Fruit fly (Drosophila melanogaster) whole organism, wandering third instar larva: ENCODE results near the gene fal.
A peak's percentile ranks its signal among the peaks of the same experiment; 100 is the strongest.

Experiments used
- Abd-B ChIP-seq: fragments of >200 bp; optimal IDR thresholded peaks from 2 replicates; lab custom pipeline; 2017; ENCODE audit warnings: missing biosample characterization, missing genetic modification characterization
- CG32264 ChIP-seq: fragments of 200-800 bp; sonication (Bioruptor generic); optimal IDR thresholded peaks from 2 replicates; lab custom pipeline; 2016; ENCODE audit warnings: missing biosample characterization, missing genetic modification characterization
- CG9705 ChIP-seq: fragments of 200-800 bp; sonication (Bioruptor generic); optimal IDR thresholded peaks from 2 replicates; lab custom pipeline; 2018; ENCODE audit warnings: missing biosample characterization, mild to moderate bottlenecking, missing genetic modification characterization
- CrebA ChIP-seq: fragments of 200-800 bp; sonication (Bioruptor generic); optimal IDR thresholded peaks from 2 replicates; lab custom pipeline; 2016; ENCODE audit warnings: missing biosample characterization, mild to moderate bottlenecking, missing genetic modification characterization, borderline replicate concordance
- Dfd ChIP-seq: fragments of >200 bp; optimal IDR thresholded peaks from 2 replicates; lab custom pipeline; 2017; ENCODE audit warnings: missing biosample characterization, missing genetic modification characterization
- Dif ChIP-seq: fragments of 200-275, 200-300 bp; sonication (Bioruptor generic); optimal IDR thresholded peaks from 2 replicates; lab custom pipeline; 2018; ENCODE audit warnings: missing biosample characterization, missing genetic modification characterization; ENCODE audit not compliant: partially characterized antibody
- GATAd ChIP-seq: sonication (Bioruptor generic); optimal IDR thresholded peaks from 2 replicates; lab custom pipeline; 2016; ENCODE audit warnings: missing biosample characterization, missing genetic modification characterization
- HLH106 ChIP-seq: fragments of 200-800 bp; optimal IDR thresholded peaks from 3 replicates; lab custom pipeline; 2019; ENCODE audit warnings: missing biosample characterization, mild to moderate bottlenecking, missing genetic modification characterization, moderate library complexity
- Hnf4 ChIP-seq: fragments of 200-800 bp; sonication (Bioruptor generic); optimal IDR thresholded peaks from 2 replicates; lab custom pipeline; 2016; ENCODE audit warnings: missing biosample characterization, mild to moderate bottlenecking, missing genetic modification characterization
- Hr78 ChIP-seq: fragments of >200 bp; optimal IDR thresholded peaks from 2 replicates; lab custom pipeline; 2017; ENCODE audit warnings: missing biosample characterization, missing genetic modification characterization
- Hr83 ChIP-seq: fragments of 200-300 bp; sonication (Bioruptor generic); optimal IDR thresholded peaks from 2 replicates; lab custom pipeline; 2016; ENCODE audit warnings: missing biosample characterization, mild to moderate bottlenecking, missing genetic modification characterization, moderate library complexity; ENCODE audit not compliant: poor library complexity, severe bottlenecking
- Jra ChIP-seq: sonication (Bioruptor generic); optimal IDR thresholded peaks from 2 replicates; lab custom pipeline; 2016; ENCODE audit warnings: missing biosample characterization, missing genetic modification characterization
- Mio ChIP-seq: sonication (Bioruptor generic); optimal IDR thresholded peaks from 2 replicates; lab custom pipeline; 2016; ENCODE audit warnings: missing biosample characterization, missing genetic modification characterization
- Myc ChIP-seq: fragments of >200 bp; optimal IDR thresholded peaks from 2 replicates; lab custom pipeline; 2017
- N ChIP-seq: fragments of >200 bp; optimal IDR thresholded peaks from 2 replicates; lab custom pipeline; 2018; ENCODE audit warnings: missing biosample characterization, missing external identifiers, missing genetic modification characterization
- OdsH ChIP-seq: fragments of 200-800 bp; sonication (Bioruptor generic); optimal IDR thresholded peaks from 2 replicates; lab custom pipeline; 2016; ENCODE audit warnings: missing biosample characterization, mild to moderate bottlenecking, missing genetic modification characterization
- Rel ChIP-seq, 2 experiments: fragments of 200-800 bp; sonication (Bioruptor generic) in 1 of 2; optimal IDR thresholded peaks; 2 replicates in 1 of 2; 3 replicates in 1 of 2; lab custom pipeline; 2016 to 2019; ENCODE audit warnings: mild to moderate bottlenecking in 2 of 2, missing biosample characterization in 2 of 2, missing genetic modification characterization in 2 of 2, moderate library complexity in 1 of 2
- Sp1 ChIP-seq: fragments of 200-800 bp; sonication (Bioruptor generic); optimal IDR thresholded peaks from 3 replicates; lab custom pipeline; 2019; ENCODE audit warnings: missing biosample characterization, mild to moderate bottlenecking, missing genetic modification characterization, moderate library complexity
- Vsx2 ChIP-seq: fragments of 200-300, 225-300 bp; sonication (Bioruptor generic); optimal IDR thresholded peaks from 2 replicates; lab custom pipeline; 2018; ENCODE audit warnings: missing biosample characterization, missing genetic modification characterization; ENCODE audit not compliant: partially characterized antibody
- br ChIP-seq: fragments of 200-800 bp; sonication (Bioruptor generic); optimal IDR thresholded peaks from 2 replicates; lab custom pipeline; 2016; ENCODE audit warnings: missing biosample characterization, missing genetic modification characterization
- brk ChIP-seq: fragments of 200-800 bp; sonication (Bioruptor generic); optimal IDR thresholded peaks from 2 replicates; lab custom pipeline; 2016; ENCODE audit warnings: missing biosample characterization, mild to moderate bottlenecking, missing genetic modification characterization
- dl ChIP-seq, 2 experiments: fragments of 175-275, 200-275 bp in 1 of 2; fragments of 200-275 bp in 1 of 2; sonication (Bioruptor generic); optimal IDR thresholded peaks; lab custom pipeline; 2018; ENCODE audit warnings: mild to moderate bottlenecking in 2 of 2, missing biosample characterization in 2 of 2, missing genetic modification characterization in 2 of 2, moderate library complexity in 2 of 2; ENCODE audit not compliant: partially characterized antibody in 2 of 2, insufficient read depth in 1 of 2
- dmrt93B ChIP-seq: fragments of 200-800 bp; sonication (Bioruptor generic); optimal IDR thresholded peaks from 2 replicates; lab custom pipeline; 2018; ENCODE audit warnings: missing biosample characterization, mild to moderate bottlenecking, missing genetic modification characterization
- dsf ChIP-seq: sonication (Bioruptor generic); optimal IDR thresholded peaks from 2 replicates; lab custom pipeline; 2016; ENCODE audit warnings: missing biosample characterization, missing genetic modification characterization, borderline replicate concordance
- ey ChIP-seq: fragments of 200-800 bp; sonication (Bioruptor generic); optimal IDR thresholded peaks from 2 replicates; lab custom pipeline; 2016; ENCODE audit warnings: missing biosample characterization, missing genetic modification characterization
- foxo ChIP-seq, 2 experiments: fragments of 200-800 bp; sonication (Bioruptor generic); optimal IDR thresholded peaks; 2 replicates in 1 of 2; 3 replicates in 1 of 2; lab custom pipeline; 2016 to 2017; ENCODE audit warnings: missing biosample characterization in 2 of 2, missing genetic modification characterization in 2 of 2
- fru ChIP-seq: fragments of 200-800 bp; sonication (Bioruptor generic); optimal IDR thresholded peaks from 3 replicates; lab custom pipeline; 2016; ENCODE audit warnings: missing biosample characterization, mild to moderate bottlenecking, missing genetic modification characterization
- h ChIP-seq: fragments of 200-800 bp; sonication (Bioruptor generic); optimal IDR thresholded peaks from 3 replicates; lab custom pipeline; 2016; ENCODE audit warnings: missing biosample characterization, mild to moderate bottlenecking, missing genetic modification characterization
- jim ChIP-seq: fragments of 175-275, 200-325 bp; sonication (Bioruptor generic); optimal IDR thresholded peaks from 2 replicates; lab custom pipeline; 2016; ENCODE audit warnings: missing biosample characterization, mild to moderate bottlenecking, missing genetic modification characterization
- lola ChIP-seq: fragments of >200 bp; optimal IDR thresholded peaks from 2 replicates; lab custom pipeline; 2017; ENCODE audit warnings: missing biosample characterization, missing genetic modification characterization
- pan ChIP-seq: fragments of >200 bp; optimal IDR thresholded peaks from 2 replicates; lab custom pipeline; 2017
- psq ChIP-seq: fragments of 200-800 bp; sonication (Bioruptor generic); optimal IDR thresholded peaks from 3 replicates; lab custom pipeline; 2017; ENCODE audit warnings: missing biosample characterization, mild to moderate bottlenecking, missing genetic modification characterization, moderate library complexity
- rgr ChIP-seq: fragments of 200-800 bp; sonication (Bioruptor generic); optimal IDR thresholded peaks from 3 replicates; lab custom pipeline; 2016; ENCODE audit warnings: missing biosample characterization, mild to moderate bottlenecking, missing genetic modification characterization
- sage ChIP-seq: fragments of 200-800 bp; sonication (Bioruptor generic); optimal IDR thresholded peaks from 2 replicates; lab custom pipeline; 2016; ENCODE audit warnings: missing biosample characterization, mild to moderate bottlenecking, missing genetic modification characterization
- sv ChIP-seq: fragments of 200-800 bp; sonication (Bioruptor generic); optimal IDR thresholded peaks from 3 replicates; lab custom pipeline; 2016; ENCODE audit warnings: missing biosample characterization, missing genetic modification characterization
- tai ChIP-seq: sonication (Bioruptor generic); optimal IDR thresholded peaks from 2 replicates; lab custom pipeline; 2016; ENCODE audit warnings: missing biosample characterization, missing genetic modification characterization
- usp ChIP-seq: fragments of >200 bp; optimal IDR thresholded peaks from 2 replicates; lab custom pipeline; 2017; ENCODE audit warnings: missing biosample characterization, missing genetic modification characterization
- woc ChIP-seq: sonication (Bioruptor generic); optimal IDR thresholded peaks from 2 replicates; lab custom pipeline; 2016; ENCODE audit warnings: missing biosample characterization, mild to moderate bottlenecking, missing genetic modification characterization

Gene fal

DNA sequence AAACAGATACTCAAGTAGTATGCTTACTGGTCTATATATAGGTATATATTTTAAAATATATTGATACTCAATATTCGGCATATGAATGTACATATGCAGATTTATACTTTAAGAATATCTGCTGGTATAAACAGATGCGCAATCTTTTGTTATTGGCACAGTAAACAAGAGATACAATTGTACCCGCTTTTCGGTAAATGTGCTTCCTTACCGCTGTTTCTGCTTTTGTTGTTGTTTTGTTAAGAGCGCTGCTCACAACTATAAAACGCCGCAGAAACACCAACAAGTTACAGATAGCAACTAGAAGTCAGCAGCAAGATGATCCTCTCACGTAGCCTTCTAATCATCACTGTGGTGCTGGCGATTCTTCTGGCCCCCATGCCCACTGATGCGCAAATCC lies 28.6 kb upstream of the fal start, which contains the start of gene CG45081:
Gene CG45081 (plus strand): TSS at position 301 of the 400 bp plus-strand sequence.
- TF ChIP-seq rgr, result peak; percentile 0
- no peak for TF ChIP-seq Abd-B (GFP tag; lab: Kevin White, UChicago)
- TF ChIP-seq, all 38 proteins: peak for 1

DNA sequence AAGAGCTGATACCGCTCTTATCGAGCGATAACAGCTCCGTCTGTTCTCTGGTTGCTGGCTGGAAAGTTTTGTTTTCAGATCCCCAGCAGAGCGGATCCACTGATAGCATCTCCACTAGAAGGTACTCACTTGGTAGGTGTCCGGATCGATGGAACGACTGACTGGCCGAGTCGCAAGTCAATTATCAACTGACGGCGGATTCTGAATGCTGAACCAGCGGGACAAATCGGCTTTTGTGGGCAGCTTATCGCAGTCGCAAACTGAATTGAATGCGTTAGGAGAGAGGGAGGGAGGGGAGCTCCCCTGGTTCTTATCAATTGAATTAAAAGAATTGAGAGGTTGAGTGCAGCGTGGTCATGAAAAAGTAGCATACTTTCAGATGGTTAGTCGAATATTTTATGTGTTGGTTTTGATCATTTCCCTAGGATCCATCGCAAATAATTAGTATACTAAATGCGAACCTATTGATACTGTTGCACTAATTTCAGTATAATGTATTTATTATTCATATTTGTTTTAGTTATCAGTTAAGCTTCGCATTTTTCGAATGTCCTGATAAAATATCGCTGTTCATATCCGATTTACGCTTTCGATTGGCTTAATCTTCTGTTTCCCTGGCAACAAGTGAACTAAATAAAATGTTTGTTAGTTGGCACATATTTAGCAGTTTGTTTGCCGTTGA lies 25.5 kb upstream of the fal start, which contains the start of the genes Aldh7A1 and CG14085:
Gene Aldh7A1 (minus strand): TSS at position 194 of the 682 bp plus-strand sequence.
Gene CG14085 (plus strand): TSS at position 632 of the 682 bp plus-strand sequence.
- no peak for TF ChIP-seq N
- TF ChIP-seq HLH106, result no peak
- TF ChIP-seq dsf (GFP tag; lab: Kevin White, UChicago), result no peak
- TF ChIP-seq ey (GFP tag; lab: Kevin White, UChicago), result no peak
- no peak for TF ChIP-seq Jra
- no peak for TF ChIP-seq woc (GFP tag; lab: Kevin White, UChicago)
- TF ChIP-seq CG32264, result no peak
- TF ChIP-seq Vsx2 (GFP tag; lab: Kevin White, UChicago), result no peak
- peak; percentile 56 for TF ChIP-seq rgr
- TF ChIP-seq dmrt93B (GFP tag; lab: Kevin White, UChicago), result no peak
- no peak for TF ChIP-seq Abd-B (GFP tag; lab: Kevin White, UChicago)
- no peak for TF ChIP-seq Mio (GFP tag; lab: Kevin White, UChicago)
- no peak for TF ChIP-seq brk (GFP tag; lab: Kevin White, UChicago)
- TF ChIP-seq Sp1 (GFP tag; lab: Kevin White, UChicago), result no peak
- no peak for TF ChIP-seq lola
- TF ChIP-seq GATAd (GFP tag; lab: Kevin White, UChicago), result peak; percentile 65
- TF ChIP-seq Myc (lab: Kevin White, UChicago), result no peak
- no peak for TF ChIP-seq usp (GFP tag; lab: Kevin White, UChicago)
- TF ChIP-seq Hr83 (GFP tag; lab: Kevin White, UChicago), result no peak
- no peak for TF ChIP-seq jim (GFP tag; lab: Kevin White, UChicago)
- no peak for TF ChIP-seq Hr78 (GFP tag; lab: Kevin White, UChicago)
- no peak for TF ChIP-seq pan (lab: Kevin White, UChicago)
- no peak for TF ChIP-seq Hnf4 (GFP tag; lab: Kevin White, UChicago)
- TF ChIP-seq sage, result no peak
- TF ChIP-seq Dif (GFP tag; lab: Kevin White, UChicago), result peak; percentile 59
- peak; percentile 10 for TF ChIP-seq fru (GFP tag; lab: Kevin White, UChicago)
- TF ChIP-seq sv (GFP tag; lab: Kevin White, UChicago), result no peak
- peak; percentile 25 for TF ChIP-seq br (GFP tag; lab: Kevin White, UChicago)
- TF ChIP-seq dl (GFP tag; optimal IDR thresholded peaks at IDR 0.05; lab: Kevin White, UChicago; ENCODE audit: insufficient read depth in 1 of 2, partially characterized antibody in 2 of 2), result no peak
- peak in 1 of 2 experiments; percentile 23 for TF ChIP-seq foxo (GFP tag; optimal IDR thresholded peaks at IDR 0.05; lab: Kevin White, UChicago)
- TF ChIP-seq CrebA (GFP tag; lab: Kevin White, UChicago), result no peak
- no peak for TF ChIP-seq tai (GFP tag; lab: Kevin White, UChicago)
- TF ChIP-seq CG9705 (GFP tag; lab: Kevin White, UChicago), result no peak
- no peak for TF ChIP-seq Dfd (GFP tag; lab: Kevin White, UChicago)
- TF ChIP-seq h (GFP tag; lab: Kevin White, UChicago), result peak; percentile 48
- TF ChIP-seq Rel (GFP tag; optimal IDR thresholded peaks at IDR 0.05; lab: Kevin White, UChicago), result no peak
- peak; percentile 51 for TF ChIP-seq Rel (tag; optimal IDR thresholded peaks at IDR 0.05; lab: Kevin White, UChicago)
- no peak for TF ChIP-seq psq (GFP tag; lab: Kevin White, UChicago)
- TF ChIP-seq OdsH (GFP tag; lab: Kevin White, UChicago), result no peak
